Worm (Caenorhabditis elegans) whole organism, early embryonic: ENCODE measurements around the gene C43C3.4.

Experiments used
- B0310.2 ChIP-seq: sonication (generic microtip); optimal IDR thresholded peaks from 2 replicates; lab custom pipeline; 2016; ENCODE audit warnings: mild to moderate bottlenecking, missing genetic modification characterization, missing compliant biosample characterization
- F13C5.2 ChIP-seq: sonication (generic microtip); optimal IDR thresholded peaks from 2 replicates; lab custom pipeline; 2017; ENCODE audit warnings: mild to moderate bottlenecking, missing genetic modification characterization, inconsistent platforms, missing compliant biosample characterization
- aly-1 ChIP-seq: sonication (generic microtip); optimal IDR thresholded peaks from 2 replicates; lab custom pipeline; 2016; ENCODE audit warnings: missing genetic modification characterization, missing compliant biosample characterization
- ama-1 ChIP-seq: fragments of 150-350 bp; optimal IDR thresholded peaks from 2 replicates; lab custom pipeline; 2014
- ceh-36 ChIP-seq: sonication (generic microtip); optimal IDR thresholded peaks from 2 replicates; lab custom pipeline; 2016; ENCODE audit warnings: missing genetic modification characterization, inconsistent platforms, missing compliant biosample characterization
- ets-7 ChIP-seq: sonication (generic microtip); optimal IDR thresholded peaks from 2 replicates; lab custom pipeline; 2016; ENCODE audit warnings: missing genotype, missing genetic modification characterization, missing compliant biosample characterization
- flt-1 ChIP-seq: fragments of 200-800 bp; sonication (Bioruptor generic); IDR thresholded peaks from 2 replicates; pipeline ENCODE4 v1.3.6; 2022; ENCODE audit warnings: missing genetic modification characterization, missing compliant biosample characterization
- hmbx-1 ChIP-seq: sonication (generic microtip); optimal IDR thresholded peaks from 2 replicates; lab custom pipeline; 2016; ENCODE audit warnings: mild to moderate bottlenecking, missing genetic modification characterization, missing compliant biosample characterization
- hnd-1 ChIP-seq: sonication (generic microtip); optimal IDR thresholded peaks from 2 replicates; lab custom pipeline; 2016; ENCODE audit warnings: missing genetic modification characterization, missing compliant biosample characterization
- pes-1 ChIP-seq: fragments of 200-800 bp; sonication (Bioruptor generic); IDR thresholded peaks from 2 replicates; pipeline ENCODE4 v1.3.6; 2022; ENCODE audit warnings: missing genetic modification reagents, missing genetic modification characterization, missing compliant biosample characterization
- scrt-1 ChIP-seq: fragments of 200-800 bp; sonication (Bioruptor generic); IDR thresholded peaks from 2 replicates; pipeline ENCODE4 v1.3.6; 2022; ENCODE audit warnings: missing genetic modification characterization, missing compliant biosample characterization
- sea-1 ChIP-seq: fragments of 200-800 bp; sonication (Bioruptor generic); conservative IDR thresholded peaks from 2 replicates; pipeline ENCODE4 v1.3.6; 2022; ENCODE audit warnings: missing genetic modification characterization, missing compliant biosample characterization
- tbx-37 ChIP-seq: fragments of 200-800 bp; sonication (Bioruptor generic); conservative IDR thresholded peaks from 2 replicates; pipeline ENCODE4 v1.3.6; 2022; ENCODE audit warnings: missing genetic modification reagents, missing genetic modification characterization, missing compliant biosample characterization
- tra-4 ChIP-seq: sonication (generic microtip); optimal IDR thresholded peaks from 2 replicates; lab custom pipeline; 2017; ENCODE audit warnings: missing genetic modification characterization, missing compliant biosample characterization

- TF ChIP-seq ama-1 = no peak
- no peak for TF ChIP-seq tra-4 (tag; lab: Kevin White, UChicago)
- no peak for TF ChIP-seq tbx-37 (GFP tag; lab: Robert Waterston, UW)
- TF ChIP-seq B0310.2 (tag; lab: Kevin White, UChicago) = no peak
- no peak for TF ChIP-seq scrt-1 (GFP tag; lab: Robert Waterston, UW)
- TF ChIP-seq ets-7 (tag; lab: Kevin White, UChicago) = no peak
- TF ChIP-seq F13C5.2 = peak; percentile 1
- TF ChIP-seq hnd-1 (tag; lab: Kevin White, UChicago) = no peak
- no peak for TF ChIP-seq sea-1 (GFP tag; lab: Robert Waterston, UW)
- TF ChIP-seq pes-1 (GFP tag; lab: Robert Waterston, UW) = no peak
- no peak for TF ChIP-seq flt-1
- no peak for TF ChIP-seq ceh-36 (tag; lab: Kevin White, UChicago)
- TF ChIP-seq hmbx-1 = no peak
- no peak for TF ChIP-seq aly-1
These were observed 6.1 kb downstream of the C43C3.4 start, which contains the start of gene T14B1.1 for ce11 chrX:9668554-9668953.
